Fruit fly (Drosophila melanogaster) whole organism, embryonic: ENCODE data around the gene CG11089.

ENCODE experiments used
- Atf-2 ChIP-seq: fragments of 200-800 bp; sonication (Bioruptor generic); optimal IDR thresholded peaks from 2 replicates; lab custom pipeline; 2016; ENCODE audit warnings: missing biosample characterization, missing genetic modification characterization
- Bteb2 ChIP-seq: fragments of 200-800 bp; sonication (Bioruptor generic); optimal IDR thresholded peaks from 2 replicates; lab custom pipeline; 2016; ENCODE audit warnings: missing biosample characterization, missing genetic modification characterization
- CG10565 ChIP-seq: fragments of 200-800 bp; sonication (Bioruptor generic); optimal IDR thresholded peaks from 3 replicates; lab custom pipeline; 2016; ENCODE audit warnings: missing biosample characterization, mild to moderate bottlenecking, missing genetic modification characterization
- CG11504 ChIP-seq: fragments of 200-800 bp; sonication (Bioruptor generic); optimal IDR thresholded peaks from 3 replicates; lab custom pipeline; 2019; ENCODE audit warnings: missing biosample characterization, mild to moderate bottlenecking, missing genetic modification characterization, moderate library complexity
- CG11695 ChIP-seq: fragments of 200-800 bp; sonication (Bioruptor generic); IDR thresholded peaks from 3 replicates; pipeline ENCODE4 v1.3.6; 2022; ENCODE audit warnings: missing biosample characterization, missing genetic modification characterization
- CG17829 ChIP-seq: fragments of 200-800 bp; optimal IDR thresholded peaks from 2 replicates; lab custom pipeline; 2019; ENCODE audit warnings: missing biosample characterization, mild to moderate bottlenecking, missing genetic modification characterization, moderate library complexity
- CG2875 ChIP-seq: fragments of 200-800 bp; sonication (Bioruptor generic); optimal IDR thresholded peaks from 2 replicates; lab custom pipeline; 2017; ENCODE audit warnings: missing biosample characterization, mild to moderate bottlenecking, missing genetic modification characterization, missing genetic modification reagents
- CG31224 ChIP-seq: fragments of 200-800 bp; sonication (Bioruptor generic); IDR thresholded peaks from 2 replicates; pipeline ENCODE4 v1.3.6; 2022; ENCODE audit warnings: missing biosample characterization, missing genetic modification characterization
- CG31441 ChIP-seq: fragments of 200-800 bp; sonication (Bioruptor generic); IDR thresholded peaks from 2 replicates; pipeline ENCODE4 v1.3.6; 2022; ENCODE audit warnings: missing biosample characterization, missing genetic modification characterization
- CG32532 ChIP-seq: fragments of 200-800 bp; sonication (Bioruptor generic); IDR thresholded peaks from 2 replicates; pipeline ENCODE4 v1.3.6; 2022; ENCODE audit warnings: missing biosample characterization, missing genetic modification characterization
- CG3838 ChIP-seq: fragments of 200-800 bp; sonication (Bioruptor generic); optimal IDR thresholded peaks from 3 replicates; lab custom pipeline; 2016; ENCODE audit warnings: missing biosample characterization, missing genetic modification characterization
- CG4707 ChIP-seq: fragments of 200-800 bp; sonication (Bioruptor generic); optimal IDR thresholded peaks from 2 replicates; lab custom pipeline; 2018; ENCODE audit warnings: missing biosample characterization, mild to moderate bottlenecking, missing genetic modification characterization, moderate library complexity
- CG6175 ChIP-seq: fragments of 200-800 bp; sonication (Bioruptor generic); IDR thresholded peaks from 3 replicates; pipeline ENCODE4 v1.3.6; 2022; ENCODE audit warnings: missing biosample characterization, missing genetic modification characterization
- CG6272 ChIP-seq: fragments of 200-800 bp; sonication (Bioruptor generic); IDR thresholded peaks from 2 replicates; pipeline ENCODE4 v1.3.6; 2022; ENCODE audit warnings: missing biosample characterization, missing genetic modification characterization
- D19A ChIP-seq: fragments of 200-800 bp; optimal IDR thresholded peaks from 3 replicates; lab custom pipeline; 2019; ENCODE audit warnings: missing biosample characterization, mild to moderate bottlenecking, missing genetic modification characterization, moderate library complexity
- Dp ChIP-seq: fragments of 200-800 bp; sonication (Bioruptor generic); optimal IDR thresholded peaks from 2 replicates; lab custom pipeline; 2018; ENCODE audit warnings: missing biosample characterization, mild to moderate bottlenecking, missing genetic modification characterization, moderate library complexity
- H15 ChIP-seq: fragments of 200-800 bp; sonication (Bioruptor generic); IDR thresholded peaks from 3 replicates; pipeline ENCODE4 v1.3.6; 2022; ENCODE audit warnings: missing biosample characterization, missing genetic modification characterization
- Hand ChIP-seq: fragments of 200-800 bp; sonication (Bioruptor generic); optimal IDR thresholded peaks from 2 replicates; lab custom pipeline; 2017; ENCODE audit warnings: mild to moderate bottlenecking, missing biosample characterization, missing genetic modification reagents, missing genetic modification characterization
- HmgD ChIP-seq: fragments of 200-800 bp; sonication (Bioruptor generic); optimal IDR thresholded peaks from 3 replicates; lab custom pipeline; 2016; ENCODE audit warnings: missing biosample characterization, missing genetic modification characterization
- Hsf ChIP-seq: fragments of 200-800 bp; sonication (Bioruptor generic); optimal IDR thresholded peaks from 3 replicates; lab custom pipeline; 2016; ENCODE audit warnings: missing biosample characterization, missing genetic modification characterization
- Kr ChIP-seq: fragments of 200-800 bp; sonication (Bioruptor generic); optimal IDR thresholded peaks from 2 replicates; lab custom pipeline; 2017; ENCODE audit warnings: missing biosample characterization, mild to moderate bottlenecking, missing genetic modification characterization
- MTF-1 ChIP-seq: fragments of 200-800 bp; sonication (Bioruptor generic); optimal IDR thresholded peaks from 2 replicates; lab custom pipeline; 2018; ENCODE audit warnings: missing biosample characterization, mild to moderate bottlenecking, missing genetic modification characterization, borderline replicate concordance
- Myb ChIP-seq: fragments of 200-800 bp; sonication (Bioruptor generic); optimal IDR thresholded peaks from 2 replicates; lab custom pipeline; 2016; ENCODE audit warnings: missing biosample characterization, missing genetic modification characterization
- NC2α ChIP-seq: fragments of 200-800 bp; sonication (Bioruptor generic); optimal IDR thresholded peaks from 2 replicates; lab custom pipeline; 2016; ENCODE audit warnings: missing biosample characterization, missing genetic modification characterization
- NC2β ChIP-seq: fragments of 200-800 bp; sonication (Bioruptor generic); optimal IDR thresholded peaks from 2 replicates; lab custom pipeline; 2016; ENCODE audit warnings: missing biosample characterization, missing genetic modification characterization
- NFAT ChIP-seq: fragments of 200-800 bp; sonication (Bioruptor generic); IDR thresholded peaks from 2 replicates; pipeline ENCODE4 v1.3.6; 2022; ENCODE audit warnings: missing biosample characterization, missing genetic modification characterization
- Sry-δ ChIP-seq: fragments of 200-800 bp; sonication (Bioruptor generic); optimal IDR thresholded peaks from 2 replicates; lab custom pipeline; 2016; ENCODE audit warnings: missing biosample characterization, missing genetic modification characterization
- abd-A ChIP-seq: fragments of 200-800 bp; sonication (Bioruptor generic); optimal IDR thresholded peaks from 3 replicates; lab custom pipeline; 2019; ENCODE audit warnings: missing biosample characterization, mild to moderate bottlenecking, missing genetic modification characterization, moderate library complexity
- chm ChIP-seq: fragments of 200-800 bp; sonication (Bioruptor generic); IDR thresholded peaks from 2 replicates; pipeline ENCODE4 v1.3.6; 2022; ENCODE audit warnings: missing biosample characterization, missing genetic modification characterization
- corto ChIP-seq: fragments of 200-800 bp; sonication (Bioruptor generic); optimal IDR thresholded peaks from 2 replicates; lab custom pipeline; 2016; ENCODE audit warnings: missing biosample characterization, mild to moderate bottlenecking, missing genetic modification characterization, moderate library complexity
- fd96Cb ChIP-seq: fragments of 200-800 bp; sonication (Bioruptor generic); optimal IDR thresholded peaks from 2 replicates; lab custom pipeline; 2018; ENCODE audit warnings: missing biosample characterization, mild to moderate bottlenecking, missing genetic modification characterization, moderate library complexity
- gro ChIP-seq: fragments of 200-800 bp; sonication (Bioruptor generic); optimal IDR thresholded peaks from 2 replicates; lab custom pipeline; 2016; ENCODE audit warnings: missing biosample characterization, missing genetic modification characterization
- gsb ChIP-seq: fragments of 200-800 bp; sonication (Bioruptor generic); IDR thresholded peaks from 2 replicates; pipeline ENCODE4 v1.3.6; 2022; ENCODE audit warnings: missing biosample characterization, missing genetic modification characterization
- h ChIP-seq: fragments of >200 bp; optimal IDR thresholded peaks from 2 replicates; lab custom pipeline; 2017
- ham ChIP-seq: fragments of 200-800 bp; sonication (Bioruptor generic); IDR thresholded peaks from 2 replicates; pipeline ENCODE4 v1.3.6; 2022; ENCODE audit warnings: missing biosample characterization, missing genetic modification characterization
- her ChIP-seq: fragments of 200-800 bp; sonication (Bioruptor generic); optimal IDR thresholded peaks from 2 replicates; lab custom pipeline; 2016; ENCODE audit warnings: missing biosample characterization, missing genetic modification characterization
- inv ChIP-seq: fragments of 200-800 bp; sonication (Bioruptor generic); IDR thresholded peaks from 2 replicates; pipeline ENCODE4 v1.3.6; 2022; ENCODE audit warnings: missing biosample characterization, missing genetic modification characterization; ENCODE audit not compliant: partially characterized antibody
- kni ChIP-seq: fragments of 200-800 bp; sonication (Bioruptor generic); optimal IDR thresholded peaks from 3 replicates; lab custom pipeline; 2017; ENCODE audit warnings: mild to moderate bottlenecking, missing biosample characterization, missing genetic modification reagents, missing genetic modification characterization
- lilli ChIP-seq: fragments of 200-800 bp; sonication (Bioruptor generic); optimal IDR thresholded peaks from 3 replicates; lab custom pipeline; 2016; ENCODE audit warnings: missing biosample characterization, missing genetic modification characterization
- lola ChIP-seq, 3 experiments: fragments of >200 bp in 2 of 3; fragments of 200-800 bp in 1 of 3; sonication (Bioruptor generic) in 1 of 3; optimal IDR thresholded peaks; 2 replicates each; lab custom pipeline; 2017 to 2019; ENCODE audit warnings: missing biosample characterization in 3 of 3, missing genetic modification characterization in 3 of 3, mild to moderate bottlenecking in 1 of 3, moderate library complexity in 1 of 3
- luna ChIP-seq: fragments of 200-800 bp; sonication (Bioruptor generic); optimal IDR thresholded peaks from 2 replicates; lab custom pipeline; 2016; ENCODE audit warnings: missing biosample characterization, missing genetic modification characterization
- onecut ChIP-seq: fragments of 200-800 bp; sonication (Bioruptor generic); IDR thresholded peaks from 2 replicates; pipeline ENCODE4 v1.3.6; 2022; ENCODE audit warnings: missing biosample characterization, missing genetic modification characterization
- org-1 ChIP-seq: fragments of 200-800 bp; sonication (Bioruptor generic); optimal IDR thresholded peaks from 2 replicates; lab custom pipeline; 2017; ENCODE audit warnings: missing biosample characterization, missing genetic modification characterization
- sc ChIP-seq, 3 experiments: fragments of >200 bp in 2 of 3; fragments of 200-800 bp in 1 of 3; sonication (Bioruptor generic) in 1 of 3; optimal IDR thresholded peaks; 2 replicates in 2 of 3; 3 replicates in 1 of 3; lab custom pipeline; 2017; ENCODE audit warnings: mild to moderate bottlenecking in 1 of 3, missing biosample characterization in 1 of 3, missing genetic modification characterization in 1 of 3, missing genetic modification reagents in 1 of 3
- shn ChIP-seq: fragments of 200-800 bp; sonication (Bioruptor generic); optimal IDR thresholded peaks from 3 replicates; lab custom pipeline; 2016; ENCODE audit warnings: missing biosample characterization, missing genetic modification characterization
- so ChIP-seq: fragments of 200-800 bp; sonication (Bioruptor generic); IDR thresholded peaks from 3 replicates; pipeline ENCODE4 v1.3.6; 2022; ENCODE audit warnings: missing biosample characterization, missing genetic modification characterization
- sqz ChIP-seq: fragments of 200-800 bp; sonication (Bioruptor generic); optimal IDR thresholded peaks from 3 replicates; lab custom pipeline; 2018; ENCODE audit warnings: missing biosample characterization, mild to moderate bottlenecking, missing genetic modification characterization
- tgo ChIP-seq: fragments of 200-800 bp; sonication (Bioruptor generic); IDR thresholded peaks from 3 replicates; pipeline ENCODE4 v1.3.6; 2022; ENCODE audit warnings: missing biosample characterization, missing genetic modification characterization
- toy ChIP-seq: fragments of 200-800 bp; sonication (Bioruptor generic); IDR thresholded peaks from 2 replicates; pipeline ENCODE4 v1.3.6; 2022; ENCODE audit warnings: missing biosample characterization, missing genetic modification characterization
- ttk ChIP-seq: fragments of 200-800 bp; sonication (Bioruptor generic); IDR thresholded peaks from 2 replicates; pipeline ENCODE4 v2.1.2; 2022; ENCODE audit warnings: missing biosample characterization, missing genetic modification characterization
- zf30C ChIP-seq: fragments of 200-800 bp; sonication (Bioruptor generic); optimal IDR thresholded peaks from 3 replicates; lab custom pipeline; 2018; ENCODE audit warnings: missing biosample characterization, mild to moderate bottlenecking, missing genetic modification characterization

CG11089 gene

DNA sequence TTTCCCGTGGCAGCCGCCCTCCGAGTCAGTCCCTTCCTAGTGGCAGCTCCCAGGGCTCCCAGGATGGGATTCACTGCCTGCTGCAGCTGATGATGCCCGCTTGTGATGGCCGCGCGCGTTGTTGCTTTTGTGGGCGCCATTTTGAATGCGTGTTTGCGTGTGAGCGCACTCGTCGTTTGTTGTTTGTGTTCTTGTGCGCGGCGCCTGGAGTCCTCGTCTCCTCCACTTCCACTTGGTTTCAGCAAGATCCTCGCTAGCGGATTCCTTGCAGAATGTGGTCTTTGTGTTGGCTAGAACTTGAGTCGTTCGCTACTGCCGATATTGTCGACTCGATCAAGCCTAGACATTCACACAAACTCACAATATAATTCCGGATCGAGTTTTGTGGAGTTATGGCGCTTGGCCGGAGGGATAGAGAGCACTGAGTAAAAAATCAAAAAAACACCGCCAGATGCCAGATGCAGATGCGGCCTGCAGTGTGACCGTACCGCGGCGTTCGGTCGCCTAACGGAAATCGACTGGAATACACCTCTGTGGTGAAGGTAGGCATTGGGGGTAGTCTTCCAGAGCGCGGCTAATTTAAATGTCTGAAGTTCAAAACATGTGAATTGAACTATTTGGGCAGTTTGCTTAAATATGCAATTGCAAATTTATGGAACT lies 6.3 kb upstream of the CG11089 start, which contains the start of gene CycB3 (continued):
- TF ChIP-seq HmgD (GFP tag; lab: Kevin White, UChicago) (peak; percentile 37), MTF-1 (peak; percentile 63), gsb (GFP tag; lab: Robert Waterston, UW) (no peak), sqz (GFP tag; lab: Kevin White, UChicago) (peak; percentile 43), kni (peak; percentile 55), org-1 (GFP tag; lab: Kevin White, UChicago) (no peak), CG10565 (no peak), Atf-2 (no peak), NC2α (no peak), D19A (tag; lab: Kevin White, UChicago) (no peak), CG31224 (no peak), CG31441 (GFP tag; lab: Robert Waterston, UW) (no peak), shn (GFP tag; lab: Kevin White, UChicago) (no peak), so (GFP tag; lab: Robert Waterston, UW) (no peak), zf30C (GFP tag; lab: Kevin White, UChicago) (peak; percentile 14), CG32532 (GFP tag; lab: Robert Waterston, UW) (no peak), CG11695 (no peak), lola (GFP tag; optimal IDR thresholded peaks at IDR 0.05; lab: Kevin White, UChicago) (no peak), abd-A (no peak), onecut (GFP tag; lab: Robert Waterston, UW) (no peak; the same call in none of the 2 replicates), Sry-δ (GFP tag; lab: Kevin White, UChicago) (peak; percentile 58), Kr (GFP tag; lab: Kevin White, UChicago) (no peak), CG6272 (GFP tag; lab: Robert Waterston, UW) (no peak), CG6175 (no peak), H15 (GFP tag; lab: Robert Waterston, UW) (no peak), ham (GFP tag; lab: Robert Waterston, UW) (no peak), tgo (GFP tag; lab: Robert Waterston, UW) (no peak), CG17829 (tag; lab: Kevin White, UChicago) (peak; percentile 54), inv (no peak), Hsf (GFP tag; lab: Kevin White, UChicago) (peak; percentile 11), chm (GFP tag; lab: Robert Waterston, UW) (peak; percentile 44; the same call in 1 of the 2 replicates), her (GFP tag; lab: Kevin White, UChicago) (peak; percentile 48), CG4707 (GFP tag; lab: Kevin White, UChicago) (no peak), sc (optimal IDR thresholded peaks at IDR 0.05; lab: Kevin White, UChicago) (no peak), sc (GFP tag; optimal IDR thresholded peaks at IDR 0.05; lab: Kevin White, UChicago) (no peak), NC2β (peak; percentile 51), CG2875 (GFP tag; lab: Kevin White, UChicago) (no peak), CG3838 (GFP tag; lab: Kevin White, UChicago) (no peak), Myb (peak; percentile 93), gro (GFP tag; lab: Kevin White, UChicago) (no peak), NFAT (GFP tag; lab: Robert Waterston, UW) (no peak), corto (no peak), CG11504 (no peak), fd96Cb (tag; lab: Kevin White, UChicago) (no peak), lilli (GFP tag; lab: Kevin White, UChicago) (no peak), ttk (GFP tag; lab: Robert Waterston, UW) (peak; percentile 20; the same call in 1 of the 2 replicates), luna (GFP tag; lab: Kevin White, UChicago) (no peak), Bteb2 (GFP tag; lab: Kevin White, UChicago) (no peak), toy (no peak), Dp (GFP tag; lab: Kevin White, UChicago) (peak; percentile 99), h (lab: Kevin White, UChicago) (no peak), Hand (GFP tag; lab: Kevin White, UChicago) (no peak)
